Worm (Caenorhabditis elegans) whole organism, young adult: ENCODE data around the gene K02C4.3.

Experiments used
- B0261.1 ChIP-seq: sonication (generic microtip); optimal IDR thresholded peaks from 2 replicates; lab custom pipeline; 2016; ENCODE audit warnings: mild to moderate bottlenecking, missing genetic modification characterization, moderate library complexity, missing compliant biosample characterization
- D2030.7 ChIP-seq: fragments of 200-800 bp; sonication (Bioruptor generic); IDR thresholded peaks from 2 replicates; pipeline ENCODE4 v1.3.6; 2022; ENCODE audit warnings: missing genetic modification reagents, missing genetic modification characterization, missing compliant biosample characterization
- F23B12.7 ChIP-seq: sonication (generic microtip); optimal IDR thresholded peaks from 2 replicates; lab custom pipeline; 2017; ENCODE audit warnings: missing genetic modification characterization, mild to moderate bottlenecking, missing compliant biosample characterization, antibody characterized with exemption, moderate library complexity; ENCODE audit not compliant: insufficient read depth
- F33H1.4 ChIP-seq: fragments of 200-800 bp; sonication (Bioruptor generic); IDR thresholded peaks from 2 replicates; pipeline ENCODE4 v1.3.6; 2022; ENCODE audit warnings: missing genetic modification reagents, missing genetic modification characterization, missing compliant biosample characterization
- F49E8.2 ChIP-seq: sonication (generic microtip); optimal IDR thresholded peaks from 3 replicates; lab custom pipeline; 2017; ENCODE audit warnings: missing genetic modification characterization, mild to moderate bottlenecking, missing compliant biosample characterization, antibody characterized with exemption, moderate library complexity; ENCODE audit not compliant: insufficient read depth
- F55B11.4 ChIP-seq: sonication (generic microtip); optimal IDR thresholded peaks from 2 replicates; lab custom pipeline; 2016; ENCODE audit warnings: missing compliant biosample characterization, missing genetic modification characterization, borderline replicate concordance; ENCODE audit not compliant: insufficient read depth
- F57A8.1 ChIP-seq: fragments of 200-800 bp; sonication (Bioruptor generic); optimal IDR thresholded peaks from 2 replicates; lab custom pipeline; 2018; ENCODE audit warnings: mild to moderate bottlenecking, missing genetic modification characterization, moderate library complexity, missing compliant biosample characterization
- K12H6.12 ChIP-seq: fragments of 200-800 bp; sonication (Bioruptor generic); optimal IDR thresholded peaks from 2 replicates; lab custom pipeline; 2018; ENCODE audit warnings: mild to moderate bottlenecking, missing genetic modification characterization, missing compliant biosample characterization
- Y53G8AR.9 ChIP-seq: fragments of 200-800 bp; sonication (Bioruptor generic); conservative IDR thresholded peaks from 2 replicates; pipeline ENCODE4 v1.3.6; 2022; ENCODE audit warnings: missing genetic modification reagents, missing genetic modification characterization, missing compliant biosample characterization
- Y56A3A.18 ChIP-seq: fragments of 200-800 bp; sonication (Bioruptor generic); IDR thresholded peaks from 2 replicates; pipeline ENCODE4 v1.3.6; 2022; ENCODE audit warnings: missing genetic modification reagents, missing genetic modification characterization, missing compliant biosample characterization
- Y95B8A.8 ChIP-seq: fragments of 200-800 bp; sonication (Bioruptor generic); IDR thresholded peaks from 2 replicates; pipeline ENCODE4 v1.3.6; 2022; ENCODE audit warnings: missing genetic modification reagents, missing genetic modification characterization, missing compliant biosample characterization
- ZK185.1 ChIP-seq: sonication (generic microtip); optimal IDR thresholded peaks from 2 replicates; lab custom pipeline; 2016; ENCODE audit warnings: mild to moderate bottlenecking, missing genetic modification characterization, missing compliant biosample characterization; ENCODE audit not compliant: poor library complexity, severe bottlenecking
- ama-1 ChIP-seq, 3 experiments: fragments of 150-350 bp in 1 of 3; sonication (generic microtip) in 2 of 3; optimal IDR thresholded peaks; 2 replicates each; lab custom pipeline; 2014 to 2018; ENCODE audit warnings: missing biosample characterization in 2 of 3, missing genetic modification characterization in 2 of 3, missing genetic modification reagents in 2 of 3
- aptf-3 ChIP-seq: fragments of 200-800 bp; sonication (Bioruptor generic); IDR thresholded peaks from 2 replicates; pipeline ENCODE4 v1.3.6; 2022; ENCODE audit warnings: missing genetic modification characterization, missing compliant biosample characterization
- atf-7 ChIP-seq: sonication (generic microtip); optimal IDR thresholded peaks from 2 replicates; lab custom pipeline; 2017; ENCODE audit warnings: mild to moderate bottlenecking, missing genetic modification characterization, missing compliant biosample characterization
- attf-5 ChIP-seq: fragments of 200-800 bp; sonication (Bioruptor generic); optimal IDR thresholded peaks from 2 replicates; lab custom pipeline; 2018; ENCODE audit warnings: mild to moderate bottlenecking, missing genetic modification characterization, missing compliant biosample characterization
- bed-1 ChIP-seq: fragments of 200-800 bp; sonication (Bioruptor generic); IDR thresholded peaks from 2 replicates; pipeline ENCODE4 v1.3.6; 2022; ENCODE audit warnings: missing genetic modification reagents, missing genetic modification characterization, missing compliant biosample characterization
- bed-2 ChIP-seq: fragments of 200-800 bp; sonication (Bioruptor generic); IDR thresholded peaks from 2 replicates; pipeline ENCODE4 v1.3.6; 2022; ENCODE audit warnings: missing genetic modification reagents, missing genetic modification characterization, missing compliant biosample characterization
- ceh-100 ChIP-seq: fragments of 200-800 bp; sonication (Bioruptor generic); IDR thresholded peaks from 2 replicates; pipeline ENCODE4 v1.3.6; 2022; ENCODE audit warnings: missing genetic modification reagents, missing genetic modification characterization, missing compliant biosample characterization
- ceh-40 ChIP-seq: fragments of 200-800 bp; sonication (Bioruptor generic); IDR thresholded peaks from 2 replicates; pipeline ENCODE4 v1.3.6; 2022; ENCODE audit warnings: missing genetic modification characterization, missing compliant biosample characterization
- ceh-91 ChIP-seq: fragments of 200-800 bp; sonication (Bioruptor generic); IDR thresholded peaks from 2 replicates; pipeline ENCODE4 v1.3.6; 2022; ENCODE audit warnings: missing genetic modification reagents, missing genetic modification characterization, missing compliant biosample characterization
- chd-7 ChIP-seq: sonication (generic microtip); optimal IDR thresholded peaks from 2 replicates; lab custom pipeline; 2016; ENCODE audit warnings: mild to moderate bottlenecking, missing genetic modification characterization, moderate library complexity, missing compliant biosample characterization
- die-1 ChIP-seq: sonication (generic microtip); optimal IDR thresholded peaks from 2 replicates; lab custom pipeline; 2016; ENCODE audit warnings: missing genotype, mild to moderate bottlenecking, missing genetic modification characterization, missing compliant biosample characterization
- dpff-1 ChIP-seq: sonication (generic microtip); optimal IDR thresholded peaks from 2 replicates; lab custom pipeline; 2017; ENCODE audit warnings: mild to moderate bottlenecking, missing genetic modification characterization, missing compliant biosample characterization
- egl-44 ChIP-seq: fragments of 200-800 bp; sonication (Bioruptor generic); IDR thresholded peaks from 2 replicates; pipeline ENCODE4 v1.3.6; 2022; ENCODE audit warnings: missing genetic modification reagents, missing genetic modification characterization, missing compliant biosample characterization
- egrh-3 ChIP-seq: fragments of 200-800 bp; sonication (Bioruptor generic); IDR thresholded peaks from 2 replicates; pipeline ENCODE4 v1.3.6; 2022; ENCODE audit warnings: missing genetic modification reagents, missing genetic modification characterization, missing compliant biosample characterization
- fkh-3 ChIP-seq: sonication (generic microtip); optimal IDR thresholded peaks from 2 replicates; lab custom pipeline; 2016; ENCODE audit warnings: mild to moderate bottlenecking, missing genetic modification characterization, missing compliant biosample characterization
- gei-17 ChIP-seq: fragments of 200-800 bp; sonication (Bioruptor generic); optimal IDR thresholded peaks from 2 replicates; lab custom pipeline; 2018; ENCODE audit warnings: mild to moderate bottlenecking, missing genetic modification characterization, missing compliant biosample characterization
- hlh-26 ChIP-seq: fragments of 200-800 bp; sonication (Bioruptor generic); conservative IDR thresholded peaks from 2 replicates; pipeline ENCODE4 v1.3.6; 2022; ENCODE audit warnings: missing genetic modification reagents, missing genetic modification characterization, missing compliant biosample characterization
- hmg-1.2 ChIP-seq: fragments of 200-800 bp; sonication (Bioruptor generic); IDR thresholded peaks from 2 replicates; pipeline ENCODE4 v1.3.6; 2022; ENCODE audit warnings: missing genetic modification reagents, missing genetic modification characterization, missing compliant biosample characterization
- hmg-20 ChIP-seq: fragments of 200-800 bp; sonication (Bioruptor generic); IDR thresholded peaks from 2 replicates; pipeline ENCODE4 v1.3.6; 2022; ENCODE audit warnings: missing genetic modification reagents, missing genetic modification characterization, missing compliant biosample characterization
- hrde-1 ChIP-seq: sonication (generic microtip); optimal IDR thresholded peaks from 2 replicates; lab custom pipeline; 2016; ENCODE audit warnings: missing genetic modification characterization, mild to moderate bottlenecking, missing compliant biosample characterization, moderate library complexity, missing genotype, missing genetic modification reagents, borderline replicate concordance
- hsf-1 ChIP-seq: fragments of 200-800 bp; sonication (Bioruptor generic); IDR thresholded peaks from 2 replicates; pipeline ENCODE4 v1.3.6; 2022; ENCODE audit warnings: missing genetic modification reagents, missing genetic modification characterization, missing compliant biosample characterization
- lag-1 ChIP-seq: fragments of 200-800 bp; sonication (Bioruptor generic); IDR thresholded peaks from 2 replicates; pipeline ENCODE4 v1.3.6; 2022; ENCODE audit warnings: missing genetic modification reagents, missing genetic modification characterization, missing compliant biosample characterization
- lin-26 ChIP-seq: fragments of 200-800 bp; sonication (Bioruptor generic); IDR thresholded peaks from 2 replicates; pipeline ENCODE4 v1.3.6; 2022; ENCODE audit warnings: missing genetic modification reagents, missing genetic modification characterization, missing compliant biosample characterization
- mcd-1 ChIP-seq: fragments of 200-800 bp; sonication (Bioruptor generic); IDR thresholded peaks from 2 replicates; pipeline ENCODE4 v1.3.6; 2022; ENCODE audit warnings: missing genetic modification reagents, missing genetic modification characterization, missing compliant biosample characterization
- nhr-120 ChIP-seq: fragments of 200-800 bp; sonication (Bioruptor generic); IDR thresholded peaks from 2 replicates; pipeline ENCODE4 v1.3.6; 2022; ENCODE audit warnings: missing genetic modification characterization, missing compliant biosample characterization
- nhr-27 ChIP-seq: fragments of 200-800 bp; sonication (Bioruptor generic); optimal IDR thresholded peaks from 2 replicates; lab custom pipeline; 2018; ENCODE audit warnings: mild to moderate bottlenecking, missing genetic modification characterization, moderate library complexity, missing compliant biosample characterization
- pha-4 ChIP-seq: fragments of 150-350 bp; sonication (generic microtip); optimal IDR thresholded peaks from 2 replicates; lab custom pipeline; 2014; ENCODE audit warnings: missing biosample characterization, missing genetic modification reagents, missing genetic modification characterization
- sdz-38 ChIP-seq: sonication (generic microtip); optimal IDR thresholded peaks from 2 replicates; lab custom pipeline; 2016; ENCODE audit warnings: missing genotype, missing genetic modification characterization, missing compliant biosample characterization
- snpc-3.4 ChIP-seq: sonication (generic microtip); optimal IDR thresholded peaks from 2 replicates; lab custom pipeline; 2017; ENCODE audit warnings: missing genetic modification characterization, mild to moderate bottlenecking, missing compliant biosample characterization, antibody characterized with exemption, moderate library complexity, missing genotype, missing genetic modification reagents
- snpc-4 ChIP-seq, 5 experiments: fragments of 150-350 bp in 1 of 5; sonication (generic microtip) in 4 of 5; optimal IDR thresholded peaks; 2 replicates each; lab custom pipeline; 2014 to 2018; ENCODE audit warnings: missing genetic modification characterization in 5 of 5, missing biosample characterization in 3 of 5, antibody characterized with exemption in 2 of 5, mild to moderate bottlenecking in 2 of 5, missing compliant biosample characterization in 2 of 5, missing genotype in 2 of 5, moderate library complexity in 2 of 5, missing genetic modification reagents in 1 of 5
- tbp1 ChIP-seq: fragments of 200-800 bp; sonication (Bioruptor generic); optimal IDR thresholded peaks from 2 replicates; lab custom pipeline; 2018; ENCODE audit warnings: mild to moderate bottlenecking, missing genetic modification characterization, missing compliant biosample characterization
- unc-130 ChIP-seq: sonication (generic microtip); optimal IDR thresholded peaks from 2 replicates; lab custom pipeline; 2016; ENCODE audit warnings: missing genetic modification reagents, missing genetic modification characterization, missing compliant biosample characterization
- ztf-18 ChIP-seq: sonication (generic microtip); optimal IDR thresholded peaks from 2 replicates; lab custom pipeline; 2016; ENCODE audit warnings: missing genotype, mild to moderate bottlenecking, missing genetic modification characterization, missing compliant biosample characterization
- ztf-22 ChIP-seq: fragments of 200-800 bp; sonication (Bioruptor generic); optimal IDR thresholded peaks from 2 replicates; lab custom pipeline; 2018; ENCODE audit warnings: mild to moderate bottlenecking, missing genetic modification characterization, moderate library complexity, missing compliant biosample characterization

K02C4.3 gene

ce11 chrII:8075324-8075810, 11.3 kb downstream of the K02C4.3 start, which contains the start of gene K02C4.2 (continued):
- TF ChIP-seq K12H6.12 (tag; lab: Kevin White, UChicago) (peak; percentile 73), bed-2 (GFP tag; lab: Robert Waterston, UW) (no peak), D2030.7 (peak; percentile 55), pha-4 (no peak), lin-26 (GFP tag; lab: Robert Waterston, UW) (peak; percentile 95), ceh-40 (GFP tag; lab: Robert Waterston, UW) (peak; percentile 57; the same call in 1 of the 2 replicates), ceh-100 (GFP tag; lab: Robert Waterston, UW) (peak; percentile 43), snpc-3.4 (tag; lab: Kevin White, UChicago) (peak; percentile 82), atf-7 (tag; lab: Kevin White, UChicago) (peak; percentile 59), die-1 (tag; lab: Kevin White, UChicago) (peak; percentile 93), ceh-91 (GFP tag; lab: Robert Waterston, UW) (0 out of 2 replicates have a peak, but pooled peaks have one; percentile 8), ztf-18 (tag; lab: Kevin White, UChicago) (peak; percentile 83), bed-1 (GFP tag; lab: Robert Waterston, UW) (no peak), nhr-27 (tag; lab: Kevin White, UChicago) (peak; percentile 73), hlh-26 (GFP tag; lab: Robert Waterston, UW) (no peak), hmg-1.2 (GFP tag; lab: Robert Waterston, UW) (peak; percentile 58), chd-7 (peak; percentile 90), fkh-3 (tag; lab: Kevin White, UChicago) (peak; percentile 85), tbp1 (GFP tag; lab: Kevin White, UChicago) (peak; percentile 95), sdz-38 (no peak), dpff-1 (tag; lab: Kevin White, UChicago) (no peak), lag-1 (0 out of 2 replicates have a peak, but pooled peaks have one; percentile 55), F49E8.2 (tag; lab: Kevin White, UChicago) (peak; percentile 75), mcd-1 (GFP tag; lab: Robert Waterston, UW) (peak; percentile 66), gei-17 (GFP tag; lab: Kevin White, UChicago) (no peak), F57A8.1 (GFP tag; lab: Kevin White, UChicago) (no peak), attf-5 (GFP tag; lab: Kevin White, UChicago) (peak; percentile 72), egl-44 (GFP tag; lab: Robert Waterston, UW) (peak; percentile 71; the same call in 1 of the 2 replicates), hmg-20 (GFP tag; lab: Robert Waterston, UW) (peak; percentile 67; the same call in 1 of the 2 replicates), ama-1 (optimal IDR thresholded peaks at IDR 0.05; lab: Kevin White, UChicago) (no peak), ama-1 (GFP tag; optimal IDR thresholded peaks at IDR 0.05; lab: Kevin White, UChicago) (peak in 1 of 2 experiments; percentile 81), snpc-4 (GFP tag; optimal IDR thresholded peaks at IDR 0.05; lab: Kevin White, UChicago) (peak; percentile 67), snpc-4 (tag; optimal IDR thresholded peaks at IDR 0.05; lab: Kevin White, UChicago) (peak in 3 of 4 experiments; percentile 71 to 77 (median 72)), hrde-1 (tag; lab: Kevin White, UChicago) (peak; percentile 63), F33H1.4 (GFP tag; lab: Robert Waterston, UW) (peak; percentile 28; the same call in 1 of the 2 replicates), Y95B8A.8 (GFP tag; lab: Robert Waterston, UW) (no peak), Y56A3A.18 (GFP tag; lab: Robert Waterston, UW) (peak; percentile 58; the same call in 1 of the 2 replicates), ztf-22 (GFP tag; lab: Kevin White, UChicago) (peak; percentile 44), F55B11.4 (tag; lab: Kevin White, UChicago) (no peak), ZK185.1 (peak; percentile 86), egrh-3 (GFP tag; lab: Robert Waterston, UW) (no peak), unc-130 (peak; percentile 68), nhr-120 (GFP tag; lab: Robert Waterston, UW) (no peak), hsf-1 (GFP tag; lab: Robert Waterston, UW) (0 out of 2 replicates have a peak, but pooled peaks have one; percentile 50), Y53G8AR.9 (peak; percentile 71), B0261.1 (tag; lab: Kevin White, UChicago) (peak; percentile 84), aptf-3 (GFP tag; lab: Robert Waterston, UW) (peak; percentile 84; the same call in 1 of the 2 replicates), F23B12.7 (tag; lab: Kevin White, UChicago) (peak; percentile 76)
